Fruit fly (Drosophila melanogaster): ENCODE data around the gene P5cr.

DNA sequence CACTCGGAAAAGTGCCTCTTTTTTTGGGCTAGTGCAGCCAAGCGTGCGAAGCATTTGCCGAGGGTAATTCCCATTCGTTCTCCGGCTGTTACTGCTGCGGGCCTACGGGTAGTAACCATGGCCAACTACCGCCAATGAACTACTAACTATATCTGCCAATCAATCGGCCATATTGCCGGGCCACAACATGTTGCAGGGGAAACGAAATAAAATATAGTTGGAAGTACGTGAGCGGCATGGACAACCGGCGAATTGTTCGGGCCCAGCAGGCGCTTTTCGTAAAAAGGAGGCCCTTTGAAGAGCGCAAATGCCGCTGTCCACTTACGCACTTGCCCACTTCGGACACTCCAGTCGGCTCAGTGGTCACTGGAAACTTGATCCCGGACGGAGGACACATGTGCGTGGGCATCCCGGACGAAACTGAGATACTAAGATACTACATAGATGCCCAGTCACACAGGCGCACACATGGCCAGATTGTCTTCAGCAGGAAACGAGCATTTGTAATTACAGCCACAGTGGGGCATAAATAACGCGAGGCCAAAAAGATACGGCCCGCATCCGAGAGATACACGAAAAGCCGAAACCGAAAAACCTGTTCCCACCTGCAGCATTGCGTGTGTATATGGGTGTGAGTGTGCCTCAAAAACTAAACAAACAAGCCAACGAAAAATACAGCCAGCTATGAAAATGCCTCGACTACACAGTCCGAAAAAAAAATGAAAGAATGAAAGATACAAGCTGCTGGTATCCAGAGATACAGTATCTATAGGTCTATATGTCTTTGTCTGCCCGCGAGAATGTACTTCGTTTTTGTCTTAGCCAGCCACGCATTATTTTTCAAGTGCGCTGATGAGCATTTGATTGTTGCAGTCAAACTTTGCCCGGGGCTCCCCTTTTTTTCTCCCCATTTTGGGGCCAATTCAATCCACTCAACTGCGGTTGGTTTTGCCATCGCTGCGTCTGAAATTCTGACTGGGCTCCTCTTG lies 41.0 kb upstream of the P5cr start:
- TF ChIP-seq CG8478 (optimal IDR thresholded peaks at IDR 0.05): no peak
- TF ChIP-seq CTCF (optimal IDR thresholded peaks at IDR 0.05): no peak
